Worm (Caenorhabditis elegans) whole organism, young adult: ENCODE results near the gene arl-3.

Experiments
- B0261.1 ChIP-seq: sonication (generic microtip); optimal IDR thresholded peaks from 2 replicates; lab custom pipeline; 2016; ENCODE audit warnings: mild to moderate bottlenecking, missing genetic modification characterization, moderate library complexity, missing compliant biosample characterization
- C06A6.2 ChIP-seq: fragments of 200-800 bp; sonication (Bioruptor generic); conservative IDR thresholded peaks from 2 replicates; pipeline ENCODE4 v1.3.6; 2022; ENCODE audit warnings: missing genetic modification characterization, missing compliant biosample characterization
- D2030.7 ChIP-seq: fragments of 200-800 bp; sonication (Bioruptor generic); IDR thresholded peaks from 2 replicates; pipeline ENCODE4 v1.3.6; 2022; ENCODE audit warnings: missing genetic modification reagents, missing genetic modification characterization, missing compliant biosample characterization
- F22D6.2 ChIP-seq: sonication (generic microtip); optimal IDR thresholded peaks from 2 replicates; lab custom pipeline; 2016; ENCODE audit warnings: mild to moderate bottlenecking, missing genetic modification characterization, missing compliant biosample characterization
- F55B11.4 ChIP-seq: sonication (generic microtip); optimal IDR thresholded peaks from 2 replicates; lab custom pipeline; 2016; ENCODE audit warnings: missing compliant biosample characterization, missing genetic modification characterization, borderline replicate concordance; ENCODE audit not compliant: insufficient read depth
- F57A8.1 ChIP-seq: fragments of 200-800 bp; sonication (Bioruptor generic); optimal IDR thresholded peaks from 2 replicates; lab custom pipeline; 2018; ENCODE audit warnings: mild to moderate bottlenecking, missing genetic modification characterization, moderate library complexity, missing compliant biosample characterization
- K12H6.12 ChIP-seq: fragments of 200-800 bp; sonication (Bioruptor generic); optimal IDR thresholded peaks from 2 replicates; lab custom pipeline; 2018; ENCODE audit warnings: mild to moderate bottlenecking, missing genetic modification characterization, missing compliant biosample characterization
- Y53F4B.3 ChIP-seq: fragments of 200-800 bp; sonication (Bioruptor generic); IDR thresholded peaks from 2 replicates; pipeline ENCODE4 v1.3.6; 2022; ENCODE audit warnings: missing genetic modification reagents, missing genetic modification characterization, missing compliant biosample characterization
- Y56A3A.18 ChIP-seq: fragments of 200-800 bp; sonication (Bioruptor generic); IDR thresholded peaks from 2 replicates; pipeline ENCODE4 v1.3.6; 2022; ENCODE audit warnings: missing genetic modification reagents, missing genetic modification characterization, missing compliant biosample characterization
- Y79H2A.3 ChIP-seq: fragments of 200-800 bp; sonication (Bioruptor generic); conservative IDR thresholded peaks from 2 replicates; pipeline ENCODE4 v1.3.6; 2022; ENCODE audit warnings: missing genetic modification reagents, missing genetic modification characterization, missing compliant biosample characterization
- Y95B8A.8 ChIP-seq: fragments of 200-800 bp; sonication (Bioruptor generic); IDR thresholded peaks from 2 replicates; pipeline ENCODE4 v1.3.6; 2022; ENCODE audit warnings: missing genetic modification reagents, missing genetic modification characterization, missing compliant biosample characterization
- aptf-2 ChIP-seq: fragments of 200-800 bp; sonication (Bioruptor generic); conservative IDR thresholded peaks from 2 replicates; pipeline ENCODE4 v1.3.6; 2022; ENCODE audit warnings: missing genetic modification reagents, missing genetic modification characterization, missing compliant biosample characterization
- atf-7 ChIP-seq: sonication (generic microtip); optimal IDR thresholded peaks from 2 replicates; lab custom pipeline; 2017; ENCODE audit warnings: mild to moderate bottlenecking, missing genetic modification characterization, missing compliant biosample characterization
- attf-3 ChIP-seq: fragments of 200-800 bp; sonication (Bioruptor generic); conservative IDR thresholded peaks from 2 replicates; pipeline ENCODE4 v1.3.6; 2022; ENCODE audit warnings: missing genetic modification reagents, missing genetic modification characterization, missing compliant biosample characterization
- attf-5 ChIP-seq: fragments of 200-800 bp; sonication (Bioruptor generic); optimal IDR thresholded peaks from 2 replicates; lab custom pipeline; 2018; ENCODE audit warnings: mild to moderate bottlenecking, missing genetic modification characterization, missing compliant biosample characterization
- ccch-3 ChIP-seq: fragments of 200-800 bp; sonication (Bioruptor generic); optimal IDR thresholded peaks from 2 replicates; lab custom pipeline; 2018; ENCODE audit warnings: mild to moderate bottlenecking, missing genetic modification characterization, missing compliant biosample characterization
- ceh-27 ChIP-seq: fragments of 200-800 bp; sonication (Bioruptor generic); optimal IDR thresholded peaks from 2 replicates; lab custom pipeline; 2018; ENCODE audit warnings: mild to moderate bottlenecking, missing genetic modification characterization, moderate library complexity, missing compliant biosample characterization
- ceh-40 ChIP-seq: fragments of 200-800 bp; sonication (Bioruptor generic); IDR thresholded peaks from 2 replicates; pipeline ENCODE4 v1.3.6; 2022; ENCODE audit warnings: missing genetic modification characterization, missing compliant biosample characterization
- die-1 ChIP-seq: sonication (generic microtip); optimal IDR thresholded peaks from 2 replicates; lab custom pipeline; 2016; ENCODE audit warnings: missing genotype, mild to moderate bottlenecking, missing genetic modification characterization, missing compliant biosample characterization
- dox-1 ChIP-seq: fragments of 200-800 bp; sonication (Bioruptor generic); IDR thresholded peaks from 2 replicates; pipeline ENCODE4 v1.3.6; 2022; ENCODE audit warnings: missing genetic modification reagents, missing genetic modification characterization, missing compliant biosample characterization
- egrh-3 ChIP-seq: fragments of 200-800 bp; sonication (Bioruptor generic); IDR thresholded peaks from 2 replicates; pipeline ENCODE4 v1.3.6; 2022; ENCODE audit warnings: missing genetic modification reagents, missing genetic modification characterization, missing compliant biosample characterization
- ekl-4 ChIP-seq: fragments of 200-800 bp; sonication (Bioruptor generic); IDR thresholded peaks from 2 replicates; pipeline ENCODE4 v1.3.6; 2022; ENCODE audit warnings: missing genetic modification reagents, missing genetic modification characterization, missing compliant biosample characterization
- gei-17 ChIP-seq: fragments of 200-800 bp; sonication (Bioruptor generic); optimal IDR thresholded peaks from 2 replicates; lab custom pipeline; 2018; ENCODE audit warnings: mild to moderate bottlenecking, missing genetic modification characterization, missing compliant biosample characterization
- hmg-20 ChIP-seq: fragments of 200-800 bp; sonication (Bioruptor generic); IDR thresholded peaks from 2 replicates; pipeline ENCODE4 v1.3.6; 2022; ENCODE audit warnings: missing genetic modification reagents, missing genetic modification characterization, missing compliant biosample characterization
- hsf-1 ChIP-seq: fragments of 200-800 bp; sonication (Bioruptor generic); IDR thresholded peaks from 2 replicates; pipeline ENCODE4 v1.3.6; 2022; ENCODE audit warnings: missing genetic modification reagents, missing genetic modification characterization, missing compliant biosample characterization
- let-526 ChIP-seq: fragments of 200-800 bp; sonication (Bioruptor generic); IDR thresholded peaks from 2 replicates; pipeline ENCODE4 v1.3.6; 2022; ENCODE audit warnings: missing genetic modification reagents, missing genetic modification characterization, missing compliant biosample characterization
- let-607 ChIP-seq, 2 experiments: fragments of 200-800 bp in 1 of 2; sonication (Bioruptor generic) in 1 of 2; sonication (generic microtip) in 1 of 2; optimal IDR thresholded peaks; 2 replicates each; lab custom pipeline; 2016 to 2018; ENCODE audit warnings: mild to moderate bottlenecking in 2 of 2, missing compliant biosample characterization in 2 of 2, missing genetic modification characterization in 2 of 2, moderate library complexity in 2 of 2, missing genotype in 1 of 2
- lin-40 ChIP-seq: sonication (generic microtip); optimal IDR thresholded peaks from 2 replicates; lab custom pipeline; 2016; ENCODE audit warnings: missing genetic modification characterization, mild to moderate bottlenecking, missing compliant biosample characterization, missing genotype, missing genetic modification reagents
- lir-1 ChIP-seq: fragments of 200-800 bp; sonication (Bioruptor generic); conservative IDR thresholded peaks from 2 replicates; pipeline ENCODE4 v1.3.6; 2022; ENCODE audit warnings: missing genetic modification reagents, missing genetic modification characterization, missing compliant biosample characterization
- madf-10 ChIP-seq: sonication (generic microtip); optimal IDR thresholded peaks from 2 replicates; lab custom pipeline; 2016; ENCODE audit warnings: mild to moderate bottlenecking, missing genetic modification characterization, missing compliant biosample characterization
- mcd-1 ChIP-seq: fragments of 200-800 bp; sonication (Bioruptor generic); IDR thresholded peaks from 2 replicates; pipeline ENCODE4 v1.3.6; 2022; ENCODE audit warnings: missing genetic modification reagents, missing genetic modification characterization, missing compliant biosample characterization
- mes-4 ChIP-seq: sonication (generic microtip); optimal IDR thresholded peaks from 2 replicates; lab custom pipeline; 2016; ENCODE audit warnings: missing genotype, missing genetic modification characterization, missing compliant biosample characterization
- nfyb-1 ChIP-seq: fragments of 200-800 bp; sonication (Bioruptor generic); IDR thresholded peaks from 2 replicates; pipeline ENCODE4 v1.3.6; 2022; ENCODE audit warnings: missing genetic modification reagents, missing genetic modification characterization, missing compliant biosample characterization
- nhr-120 ChIP-seq: fragments of 200-800 bp; sonication (Bioruptor generic); IDR thresholded peaks from 2 replicates; pipeline ENCODE4 v1.3.6; 2022; ENCODE audit warnings: missing genetic modification characterization, missing compliant biosample characterization
- nhr-80 ChIP-seq: sonication (generic microtip); optimal IDR thresholded peaks from 2 replicates; lab custom pipeline; 2016; ENCODE audit warnings: missing genetic modification characterization, missing compliant biosample characterization
- nhr-90 ChIP-seq: sonication (generic microtip); optimal IDR thresholded peaks from 2 replicates; lab custom pipeline; 2016; ENCODE audit warnings: missing genotype, mild to moderate bottlenecking, missing genetic modification characterization, missing compliant biosample characterization
- pbrm-1 ChIP-seq: fragments of 200-800 bp; sonication (Bioruptor generic); IDR thresholded peaks from 2 replicates; pipeline ENCODE4 v1.3.6; 2022; ENCODE audit warnings: missing genetic modification reagents, missing genetic modification characterization, missing compliant biosample characterization
- sea-2 ChIP-seq: fragments of 200-800 bp; sonication (Bioruptor generic); IDR thresholded peaks from 2 replicates; pipeline ENCODE4 v1.3.6; 2022; ENCODE audit warnings: missing genetic modification characterization, missing compliant biosample characterization
- snpc-3.4 ChIP-seq: sonication (generic microtip); optimal IDR thresholded peaks from 2 replicates; lab custom pipeline; 2017; ENCODE audit warnings: missing genetic modification characterization, mild to moderate bottlenecking, missing compliant biosample characterization, antibody characterized with exemption, moderate library complexity, missing genotype, missing genetic modification reagents
- tbx-9 ChIP-seq: sonication (generic microtip); optimal IDR thresholded peaks from 2 replicates; lab custom pipeline; 2016; ENCODE audit warnings: borderline replicate concordance, missing genetic modification characterization, inconsistent platforms, missing compliant biosample characterization
- xnd-1 ChIP-seq: sonication (generic microtip); optimal IDR thresholded peaks from 2 replicates; lab custom pipeline; 2016; ENCODE audit warnings: missing genotype, missing genetic modification reagents, missing genetic modification characterization, missing compliant biosample characterization
- zfh-2 ChIP-seq: fragments of 200-800 bp; sonication (Bioruptor generic); conservative IDR thresholded peaks from 2 replicates; pipeline ENCODE4 v1.3.6; 2022; ENCODE audit warnings: missing genetic modification reagents, missing genetic modification characterization, missing compliant biosample characterization
- ztf-25 ChIP-seq: fragments of 200-800 bp; sonication (Bioruptor generic); IDR thresholded peaks from 2 replicates; pipeline ENCODE4 v1.3.6; 2022; ENCODE audit warnings: missing genetic modification reagents, missing genetic modification characterization, missing compliant biosample characterization

Gene arl-3

ce11 chrII:14627330-14627729 lies 21.1 kb downstream of the arl-3 start, which contains the start of gene tag-297:
Gene tag-297 (plus strand): TSS chrII:14627630.
- TF ChIP-seq hmg-20 (GFP tag; lab: Robert Waterston, UW) (no peak), lin-40 (tag; lab: Kevin White, UChicago) (no peak), gei-17 (no peak), ceh-40 (GFP tag; lab: Robert Waterston, UW) (no peak), nhr-80 (tag; lab: Kevin White, UChicago) (no peak), F55B11.4 (tag; lab: Kevin White, UChicago) (no peak), let-526 (GFP tag; lab: Robert Waterston, UW) (no peak), snpc-3.4 (tag; lab: Kevin White, UChicago) (no peak), Y53F4B.3 (GFP tag; lab: Robert Waterston, UW) (no peak), atf-7 (tag; lab: Kevin White, UChicago) (no peak)

ce11 chrII:14632823-14633222 lies 26.6 kb downstream of the arl-3 start, which contains the start of gene C38C6.3:
Gene C38C6.3 (plus strand): TSS chrII:14633123.
- TF ChIP-seq Y56A3A.18 (GFP tag; lab: Robert Waterston, UW) = no peak
- TF ChIP-seq sea-2 (GFP tag; lab: Robert Waterston, UW) = no peak
- TF ChIP-seq hsf-1 = no peak
- no peak for TF ChIP-seq mes-4 (tag; lab: Kevin White, UChicago)
- no peak for TF ChIP-seq F55B11.4 (tag; lab: Kevin White, UChicago)
- TF ChIP-seq madf-10 (tag; lab: Kevin White, UChicago) = no peak
- TF ChIP-seq Y79H2A.3 (GFP tag; lab: Robert Waterston, UW) = no peak
- TF ChIP-seq xnd-1 (tag; lab: Kevin White, UChicago) = no peak
- no peak for TF ChIP-seq F22D6.2
- no peak for TF ChIP-seq ekl-4
- no peak for TF ChIP-seq tbx-9 (tag; lab: Kevin White, UChicago)
- no peak for TF ChIP-seq aptf-2 (GFP tag; lab: Robert Waterston, UW)
- no peak for TF ChIP-seq Y95B8A.8
- no peak for TF ChIP-seq let-526 (GFP tag; lab: Robert Waterston, UW)
- no peak for TF ChIP-seq nhr-120
- TF ChIP-seq dox-1 (GFP tag; lab: Robert Waterston, UW) = no peak
- TF ChIP-seq nhr-90 (tag; lab: Kevin White, UChicago) = no peak
- TF ChIP-seq lir-1 (GFP tag; lab: Robert Waterston, UW) = no peak
- no peak for TF ChIP-seq F57A8.1
- no peak for TF ChIP-seq ceh-40 (GFP tag; lab: Robert Waterston, UW)

ce11 chrII:14634042-14634441 lies 27.8 kb downstream of the arl-3 start:
- TF ChIP-seq zfh-2 (GFP tag; lab: Robert Waterston, UW) = peak; percentile 66
- no peak for TF ChIP-seq tbx-9 (tag; lab: Kevin White, UChicago)

ce11 chrII:14635179-14635578 lies 28.9 kb downstream of the arl-3 start:
- TF ChIP-seq ztf-25 (GFP tag; lab: Robert Waterston, UW) (peak; percentile 68; the same call in 1 of the 2 replicates), attf-5 (peak; percentile 35), nhr-90 (tag; lab: Kevin White, UChicago) (peak; percentile 43), hmg-20 (GFP tag; lab: Robert Waterston, UW) (peak; percentile 63; the same call in 1 of the 2 replicates), D2030.7 (peak; percentile 16; the same call in 1 of the 2 replicates), B0261.1 (peak; percentile 82), mcd-1 (GFP tag; lab: Robert Waterston, UW) (peak; percentile 54), nhr-120 (no peak), nfyb-1 (GFP tag; lab: Robert Waterston, UW) (peak; percentile 76), let-607 (tag; optimal IDR thresholded peaks at IDR 0.05; lab: Kevin White, UChicago) (peak in 1 of 2 experiments; percentile 1), ceh-27 (peak; percentile 20), egrh-3 (peak; percentile 30; the same call in 1 of the 2 replicates), C06A6.2 (GFP tag; lab: Robert Waterston, UW) (peak; percentile 35; the same call in 1 of the 2 replicates), gei-17 (no peak), die-1 (tag; lab: Kevin White, UChicago) (peak; percentile 66), attf-3 (0 out of 2 replicates have a peak, but pooled peaks have one; percentile 36), K12H6.12 (peak; percentile 16), zfh-2 (GFP tag; lab: Robert Waterston, UW) (0 out of 2 replicates have a peak, but pooled peaks have one; percentile 38), ccch-3 (GFP tag; lab: Kevin White, UChicago) (no peak), pbrm-1 (0 out of 2 replicates have a peak, but pooled peaks have one; percentile 17)
